Fruit fly (Drosophila melanogaster): ENCODE measurements around the gene NijA.

The NijA gene

dm6 chr3L:10696635-10697412 is at the start of gene NijA (continued):
- TF ChIP-seq Lpt (GFP tag; optimal IDR thresholded peaks at IDR 0.05) (peak; percentile 72), CG8632 (GFP tag; optimal IDR thresholded peaks at IDR 0.05) (peak; percentile 73), vri (GFP tag; optimal IDR thresholded peaks at IDR 0.05) (peak; percentile 35), CG11902 (GFP tag; optimal IDR thresholded peaks at IDR 0.05) (no peak), CG3919 (GFP tag; optimal IDR thresholded peaks at IDR 0.05) (peak; percentile 55), CG10631 (GFP tag; optimal IDR thresholded peaks at IDR 0.05) (peak; percentile 89), cyc (GFP tag; optimal IDR thresholded peaks at IDR 0.05) (peak; percentile 39), spab (GFP tag; optimal IDR thresholded peaks at IDR 0.05) (no peak), CG8319 (GFP tag; optimal IDR thresholded peaks at IDR 0.05) (no peak), achi (GFP tag; optimal IDR thresholded peaks at IDR 0.05) (peak; percentile 62)

- peak; percentile 58 for TF ChIP-seq Eip78C (GFP tag)
- peak; percentile 64 for TF ChIP-seq svp (GFP tag)
- no peak for TF ChIP-seq CG6808 (GFP tag; optimal IDR thresholded peaks at IDR 0.05)
- TF ChIP-seq Blimp-1 (GFP tag; optimal IDR thresholded peaks at IDR 0.05): no peak
Observed at dm6 chr3L:10745547-10746189, 49.0 kb upstream of the NijA start.

dm6 chr3L:10742813-10743212 is 46.1 kb upstream of the NijA start:
- TF ChIP-seq dsx (GFP tag; optimal IDR thresholded peaks at IDR 0.05; ENCODE audit: poor library complexity, severe bottlenecking) (peak; percentile 14), spab (GFP tag; optimal IDR thresholded peaks at IDR 0.05) (peak; percentile 22), eg (GFP tag; IDR thresholded peaks at IDR 0.05) (no peak; the same call in 2 of the 3 replicates), Ets96B (tag; optimal IDR thresholded peaks at IDR 0.05) (peak; percentile 0), achi (GFP tag; optimal IDR thresholded peaks at IDR 0.05) (no peak), CG6163 (GFP tag; IDR thresholded peaks at IDR 0.05) (peak; percentile 72), CG6854 (GFP tag; optimal IDR thresholded peaks at IDR 0.05) (peak; percentile 75), CG11294 (GFP tag; IDR thresholded peaks at IDR 0.05) (no peak), CG6276 (GFP tag; optimal IDR thresholded peaks at IDR 0.05) (no peak), Ets21C (GFP tag; optimal IDR thresholded peaks at IDR 0.05) (no peak), Eip75B (GFP tag; optimal IDR thresholded peaks at IDR 0.05) (no peak), Met (GFP tag; optimal IDR thresholded peaks at IDR 0.05) (peak; percentile 14), CG6808 (GFP tag; optimal IDR thresholded peaks at IDR 0.05) (peak; percentile 67), CG8119 (GFP tag; IDR thresholded peaks at IDR 0.05) (peak; percentile 53; the same call in 2 of the 3 replicates), Sox102F (GFP tag; optimal IDR thresholded peaks at IDR 0.05) (peak; percentile 65), Blimp-1 (GFP tag; optimal IDR thresholded peaks at IDR 0.05) (no peak), CG4318 (GFP tag; optimal IDR thresholded peaks at IDR 0.05) (no peak), Eip93F (GFP tag; optimal IDR thresholded peaks at IDR 0.05) (no peak), Sox15 (GFP tag; optimal IDR thresholded peaks at IDR 0.05) (no peak), vri (GFP tag; optimal IDR thresholded peaks at IDR 0.05) (peak; percentile 29), OdsH (GFP tag; optimal IDR thresholded peaks at IDR 0.05) (no peak), CG34406 (GFP tag; optimal IDR thresholded peaks at IDR 0.05) (peak; percentile 4), CG8632 (GFP tag; optimal IDR thresholded peaks at IDR 0.05) (peak; percentile 12), CG16779 (tag; optimal IDR thresholded peaks at IDR 0.05) (no peak), fkh (GFP tag; optimal IDR thresholded peaks at IDR 0.05) (peak; percentile 1), CG15336 (GFP tag; IDR thresholded peaks at IDR 0.05) (peak; percentile 37; the same call in 1 of the 2 replicates), Hr38 (GFP tag; optimal IDR thresholded peaks at IDR 0.05) (no peak), topi (GFP tag; optimal IDR thresholded peaks at IDR 0.05) (no peak), CG11762 (GFP tag; optimal IDR thresholded peaks at IDR 0.05; ENCODE audit: insufficient read depth) (no peak), fd59A (GFP tag; optimal IDR thresholded peaks at IDR 0.05) (no peak), lz (GFP tag; optimal IDR thresholded peaks at IDR 0.05) (no peak), svp (GFP tag) (peak; percentile 95), esn (GFP tag; optimal IDR thresholded peaks at IDR 0.05) (no peak), Eip78C (GFP tag) (peak; percentile 77), Hr39 (GFP tag; optimal IDR thresholded peaks at IDR 0.05) (no peak), salr (GFP tag; optimal IDR thresholded peaks at IDR 0.05) (no peak), CG7368 (GFP tag; optimal IDR thresholded peaks at IDR 0.05) (no peak), CG11902 (GFP tag; optimal IDR thresholded peaks at IDR 0.05) (no peak), CG10631 (GFP tag; optimal IDR thresholded peaks at IDR 0.05) (no peak), cyc (GFP tag; optimal IDR thresholded peaks at IDR 0.05) (no peak), CG31627 (GFP tag; optimal IDR thresholded peaks at IDR 0.05) (no peak)
